Worm (Caenorhabditis elegans): ENCODE data around the gene rpia-1.

Gene rpia-1

ce11 chrIII:7122860-7123259 lies at the start of gene rpia-1, which contains the start of gene B0280.9:
rpia-1 (plus strand) TSS chrIII:7123128.
B0280.9 (minus strand) TSS chrIII:7122895.
- TF ChIP-seq elt-3 (tag; optimal IDR thresholded peaks at IDR 0.05) (no peak), ces-1 (GFP tag; optimal IDR thresholded peaks at IDR 0.05) (peak; percentile 47), lsy-2 (tag; optimal IDR thresholded peaks at IDR 0.05) (peak; percentile 92)

ce11 chrIII:7073801-7074386 lies 49.0 kb upstream of the rpia-1 start, which contains the start of gene ZK418.5:
ZK418.5 (minus strand) TSS chrIII:7073851.
- TF ChIP-seq mab-5 (tag; optimal IDR thresholded peaks at IDR 0.05) (no peak), ces-1 (GFP tag; optimal IDR thresholded peaks at IDR 0.05) (no peak), hlh-1 (tag; optimal IDR thresholded peaks at IDR 0.05) (no peak), lsy-2 (tag; optimal IDR thresholded peaks at IDR 0.05) (peak; percentile 48), ceh-43 (GFP tag; optimal IDR thresholded peaks at IDR 0.05) (no peak), drap-1 (GFP tag; optimal IDR thresholded peaks at IDR 0.05) (no peak), bed-3 (GFP tag; optimal IDR thresholded peaks at IDR 0.05) (no peak), sptf-1 (tag; optimal IDR thresholded peaks at IDR 0.05) (no peak), blmp-1 (tag; optimal IDR thresholded peaks at IDR 0.05) (no peak), nhr-28 (tag; optimal IDR thresholded peaks at IDR 0.05) (no peak), ceh-83 (GFP tag; optimal IDR thresholded peaks at IDR 0.05) (no peak), mep-1 (tag; optimal IDR thresholded peaks at IDR 0.05) (peak; percentile 32), snpc-4 (tag; optimal IDR thresholded peaks at IDR 0.05) (no peak), elt-3 (tag; optimal IDR thresholded peaks at IDR 0.05) (no peak), ceh-39 (tag; optimal IDR thresholded peaks at IDR 0.05) (peak; percentile 22), unc-39 (tag; optimal IDR thresholded peaks at IDR 0.05) (no peak), ham-2 (GFP tag; optimal IDR thresholded peaks at IDR 0.05) (no peak), flh-1 (GFP tag; optimal IDR thresholded peaks at IDR 0.05) (no peak), ztf-11 (tag; optimal IDR thresholded peaks at IDR 0.05) (no peak), mls-2 (tag; optimal IDR thresholded peaks at IDR 0.05) (no peak), unc-62 (GFP tag; optimal IDR thresholded peaks at IDR 0.05) (no peak)

- TF ChIP-seq nhr-2 (tag; optimal IDR thresholded peaks at IDR 0.05): no peak
These were observed 46.5 kb upstream of the rpia-1 start, which contains the start of gene ZK418.13 for ce11 chrIII:7076386-7076785. ZK418.13 (minus strand) TSS chrIII:7076486.

ce11 chrIII:7078737-7079136 lies 44.2 kb upstream of the rpia-1 start, which contains the start of gene ZK418.6:
ZK418.6 (minus strand) TSS chrIII:7078837.
- TF ChIP-seq tbx-8 (GFP tag; optimal IDR thresholded peaks at IDR 0.05) (no peak), mls-2 (tag; optimal IDR thresholded peaks at IDR 0.05) (no peak), nhr-2 (tag; optimal IDR thresholded peaks at IDR 0.05) (no peak), nhr-28 (tag; optimal IDR thresholded peaks at IDR 0.05) (no peak), hlh-1 (tag; optimal IDR thresholded peaks at IDR 0.05) (no peak), zip-8 (tag; optimal IDR thresholded peaks at IDR 0.05) (no peak), nhr-76 (tag; optimal IDR thresholded peaks at IDR 0.05) (no peak), elt-1 (tag; optimal IDR thresholded peaks at IDR 0.05; ENCODE audit: borderline replicate concordance, insufficient read depth) (no peak), snpc-4 (tag; optimal IDR thresholded peaks at IDR 0.05) (no peak), M03D4.4 (tag; optimal IDR thresholded peaks at IDR 0.05) (no peak), blmp-1 (tag; optimal IDR thresholded peaks at IDR 0.05) (no peak), mab-5 (tag; optimal IDR thresholded peaks at IDR 0.05) (no peak), unc-62 (GFP tag; optimal IDR thresholded peaks at IDR 0.05) (no peak), mep-1 (tag; optimal IDR thresholded peaks at IDR 0.05) (no peak)

ce11 chrIII:7080689-7081088 lies 42.2 kb upstream of the rpia-1 start, which contains the start of gene ZK418.7:
ZK418.7 (minus strand) TSS chrIII:7080789.
- no peak for TF ChIP-seq ceh-43 (GFP tag; optimal IDR thresholded peaks at IDR 0.05)
- TF ChIP-seq M03D4.4 (tag; optimal IDR thresholded peaks at IDR 0.05): no peak
- TF ChIP-seq ces-1 (GFP tag; optimal IDR thresholded peaks at IDR 0.05): no peak

- no peak for TF ChIP-seq nhr-28 (tag; optimal IDR thresholded peaks at IDR 0.05)
- no peak for TF ChIP-seq bed-3 (GFP tag; optimal IDR thresholded peaks at IDR 0.05)
- TF ChIP-seq ces-1 (GFP tag; optimal IDR thresholded peaks at IDR 0.05): no peak
- no peak for TF ChIP-seq drap-1 (GFP tag; optimal IDR thresholded peaks at IDR 0.05)
- TF ChIP-seq nhr-237 (tag; optimal IDR thresholded peaks at IDR 0.05): no peak
- no peak for TF ChIP-seq cnd-1 (tag; optimal IDR thresholded peaks at IDR 0.05)
- no peak for TF ChIP-seq hlh-1 (tag; optimal IDR thresholded peaks at IDR 0.05)
- TF ChIP-seq sem-2 (GFP tag; optimal IDR thresholded peaks at IDR 0.05): no peak
- no peak for TF ChIP-seq mls-2 (tag; optimal IDR thresholded peaks at IDR 0.05)
- TF ChIP-seq mab-5 (tag; optimal IDR thresholded peaks at IDR 0.05): no peak
- TF ChIP-seq tbx-8 (GFP tag; optimal IDR thresholded peaks at IDR 0.05): no peak
- no peak for TF ChIP-seq nhr-2 (tag; optimal IDR thresholded peaks at IDR 0.05)
- no peak for TF ChIP-seq unc-39 (tag; optimal IDR thresholded peaks at IDR 0.05)
- no peak for TF ChIP-seq lin-13 (tag; optimal IDR thresholded peaks at IDR 0.05)
- no peak for TF ChIP-seq unc-120 (tag; optimal IDR thresholded peaks at IDR 0.05; ENCODE audit: poor library complexity, severe bottlenecking)
These were observed 41.4 kb upstream of the rpia-1 start for ce11 chrIII:7081488-7081887.
